Worm (Caenorhabditis elegans) whole organism, L1 larva: ENCODE data around the gene Y34B4A.7.

Source experiments
- C16A3.4 ChIP-seq: fragments of 150-350 bp; optimal IDR thresholded peaks from 2 replicates; lab custom pipeline; 2014; ENCODE audit warnings: missing biosample characterization, missing genetic modification characterization
- aha-1 ChIP-seq: fragments of 150-350 bp; optimal IDR thresholded peaks from 2 replicates; lab custom pipeline; 2014; ENCODE audit warnings: missing biosample characterization, missing genetic modification characterization
- alr-1 ChIP-seq: fragments of 200-800 bp; sonication (Bioruptor generic); optimal IDR thresholded peaks from 2 replicates; lab custom pipeline; 2018; ENCODE audit warnings: borderline replicate concordance, mild to moderate bottlenecking, missing genetic modification characterization, missing compliant biosample characterization
- ama-1 ChIP-seq: fragments of 150-350 bp; optimal IDR thresholded peaks from 2 replicates; lab custom pipeline; 2014
- blmp-1 ChIP-seq: fragments of 150-350 bp; optimal IDR thresholded peaks from 2 replicates; lab custom pipeline; 2014; ENCODE audit warnings: missing biosample characterization, missing genetic modification characterization
- ceh-63 ChIP-seq: fragments of 200-800 bp; sonication (Bioruptor generic); optimal IDR thresholded peaks from 2 replicates; lab custom pipeline; 2018; ENCODE audit warnings: mild to moderate bottlenecking, missing genetic modification characterization, missing compliant biosample characterization
- efl-3 ChIP-seq: fragments of 200-800 bp; sonication (Bioruptor generic); optimal IDR thresholded peaks from 2 replicates; lab custom pipeline; 2018; ENCODE audit warnings: mild to moderate bottlenecking, missing genetic modification characterization, missing compliant biosample characterization
- egl-13 ChIP-seq: sonication (generic microtip); optimal IDR thresholded peaks from 2 replicates; lab custom pipeline; 2016; ENCODE audit warnings: missing genotype, missing genetic modification reagents, missing genetic modification characterization, missing compliant biosample characterization
- elt-2 ChIP-seq: sonication (generic microtip); optimal IDR thresholded peaks from 2 replicates; lab custom pipeline; 2016; ENCODE audit warnings: missing genetic modification characterization, mild to moderate bottlenecking, inconsistent platforms, missing compliant biosample characterization, missing genetic modification reagents
- elt-3 ChIP-seq, 6 experiments: fragments of 150-350 bp in 1 of 6; sonication (generic microtip); optimal IDR thresholded peaks; 2 replicates each; lab custom pipeline; 2017 to 2018; ENCODE audit warnings: missing biosample characterization in 6 of 6, missing genetic modification characterization in 6 of 6, inconsistent platforms in 1 of 6
- ets-5 ChIP-seq: fragments of 200-800 bp; sonication (Bioruptor generic); IDR thresholded peaks from 2 replicates; pipeline ENCODE4 v1.3.6; 2022; ENCODE audit warnings: missing genetic modification characterization, missing compliant biosample characterization
- fkh-10 ChIP-seq: sonication (generic microtip); optimal IDR thresholded peaks from 2 replicates; lab custom pipeline; 2017; ENCODE audit warnings: missing biosample characterization, missing genetic modification reagents, missing genetic modification characterization
- fos-1 ChIP-seq: fragments of 150-350 bp; optimal IDR thresholded peaks from 2 replicates; lab custom pipeline; 2014; ENCODE audit warnings: missing biosample characterization, missing genetic modification characterization
- grh-1 ChIP-seq: fragments of 200-800 bp; sonication (Bioruptor generic); IDR thresholded peaks from 2 replicates; pipeline ENCODE4 v1.3.6; 2022; ENCODE audit warnings: missing genetic modification reagents, missing genetic modification characterization, missing compliant biosample characterization
- hlh-4 ChIP-seq: sonication (generic microtip); optimal IDR thresholded peaks from 2 replicates; lab custom pipeline; 2016; ENCODE audit warnings: mild to moderate bottlenecking, missing genetic modification characterization, missing compliant biosample characterization
- hpl-2 ChIP-seq: fragments of 150-350 bp; optimal IDR thresholded peaks from 2 replicates; lab custom pipeline; 2014; ENCODE audit warnings: missing biosample characterization, missing genetic modification reagents, missing genetic modification characterization
- irx-1 ChIP-seq: sonication (generic microtip); optimal IDR thresholded peaks from 2 replicates; lab custom pipeline; 2016; ENCODE audit warnings: missing genetic modification characterization, missing compliant biosample characterization
- jun-1 ChIP-seq: fragments of 150-350 bp; optimal IDR thresholded peaks from 2 replicates; lab custom pipeline; 2014; ENCODE audit warnings: missing biosample characterization, missing genetic modification reagents, missing genetic modification characterization
- lin-14 ChIP-seq: fragments of 200-800 bp; sonication (Bioruptor generic); optimal IDR thresholded peaks from 2 replicates; lab custom pipeline; 2018; ENCODE audit warnings: mild to moderate bottlenecking, missing genetic modification characterization, moderate library complexity, missing compliant biosample characterization
- lin-35 ChIP-seq, 2 experiments: fragments of 150-350 bp; optimal IDR thresholded peaks; 2 replicates each; lab custom pipeline; 2014; ENCODE audit warnings: missing biosample characterization in 2 of 2, missing genetic modification characterization in 2 of 2, missing genetic modification reagents in 2 of 2
- lin-39 ChIP-seq: fragments of 150-350 bp; optimal IDR thresholded peaks from 2 replicates; lab custom pipeline; 2014; ENCODE audit warnings: missing biosample characterization, missing genetic modification reagents, missing genetic modification characterization
- lsy-2 ChIP-seq, 2 experiments: fragments of 150-350 bp; optimal IDR thresholded peaks; 2 replicates each; lab custom pipeline; 2014; ENCODE audit warnings: missing biosample characterization in 2 of 2, missing genetic modification characterization in 2 of 2
- mep-1 ChIP-seq: fragments of 150-350 bp; optimal IDR thresholded peaks from 2 replicates; lab custom pipeline; 2014; ENCODE audit warnings: missing biosample characterization, missing genetic modification characterization
- nhr-12 ChIP-seq: sonication (generic microtip); optimal IDR thresholded peaks from 2 replicates; lab custom pipeline; 2017; ENCODE audit warnings: missing biosample characterization, missing genetic modification characterization
- nhr-19 ChIP-seq: fragments of 200-800 bp; sonication (Bioruptor generic); conservative IDR thresholded peaks from 2 replicates; pipeline ENCODE4 v1.3.6; 2022; ENCODE audit warnings: missing genetic modification characterization, missing compliant biosample characterization
- nhr-20 ChIP-seq: sonication (generic microtip); optimal IDR thresholded peaks from 2 replicates; lab custom pipeline; 2016; ENCODE audit warnings: mild to moderate bottlenecking, missing genetic modification characterization, missing compliant biosample characterization
- nhr-237 ChIP-seq: fragments of 150-350 bp; optimal IDR thresholded peaks from 2 replicates; lab custom pipeline; 2014; ENCODE audit warnings: missing biosample characterization, missing genetic modification characterization
- nhr-47 ChIP-seq: sonication (generic microtip); optimal IDR thresholded peaks from 2 replicates; lab custom pipeline; 2016; ENCODE audit warnings: mild to moderate bottlenecking, missing genetic modification characterization, moderate library complexity, missing compliant biosample characterization
- nhr-71 ChIP-seq: sonication (generic microtip); optimal IDR thresholded peaks from 2 replicates; lab custom pipeline; 2016; ENCODE audit warnings: mild to moderate bottlenecking, missing genetic modification characterization, moderate library complexity, missing compliant biosample characterization
- nhr-84 ChIP-seq: sonication (generic microtip); optimal IDR thresholded peaks from 2 replicates; lab custom pipeline; 2017; ENCODE audit warnings: missing biosample characterization, missing genetic modification characterization
- nhr-85 ChIP-seq: sonication (generic microtip); peaks from one replicate; lab custom pipeline; 2016; ENCODE audit warnings: missing genetic modification characterization, inconsistent platforms, missing compliant biosample characterization
- nhr-90 ChIP-seq: sonication (generic microtip); optimal IDR thresholded peaks from 2 replicates; lab custom pipeline; 2016; ENCODE audit warnings: mild to moderate bottlenecking, missing genetic modification characterization, missing compliant biosample characterization; ENCODE audit not compliant: poor library complexity
- pag-3 ChIP-seq: sonication (generic microtip); optimal IDR thresholded peaks from 2 replicates; lab custom pipeline; 2017; ENCODE audit warnings: missing genetic modification characterization, mild to moderate bottlenecking, missing compliant biosample characterization, antibody characterized with exemption, borderline replicate concordance; ENCODE audit not compliant: insufficient read depth
- snpc-4 ChIP-seq: fragments of 150-350 bp; optimal IDR thresholded peaks from 2 replicates; lab custom pipeline; 2014; ENCODE audit warnings: missing biosample characterization, missing genetic modification characterization
- snu-23 ChIP-seq: sonication (generic microtip); optimal IDR thresholded peaks from 2 replicates; lab custom pipeline; 2016; ENCODE audit warnings: missing genetic modification characterization, missing compliant biosample characterization
- tbx-2 ChIP-seq: sonication (generic microtip); optimal IDR thresholded peaks from 2 replicates; lab custom pipeline; 2016; ENCODE audit warnings: missing genetic modification characterization, missing compliant biosample characterization
- tlp-1 ChIP-seq: fragments of 150-350 bp; optimal IDR thresholded peaks from 2 replicates; lab custom pipeline; 2014; ENCODE audit warnings: missing biosample characterization, missing genetic modification characterization
- unc-130 ChIP-seq: fragments of 150-350 bp; optimal IDR thresholded peaks from 2 replicates; lab custom pipeline; 2017; ENCODE audit warnings: missing biosample characterization, missing genetic modification characterization, inconsistent platforms
- unc-98 ChIP-seq: fragments of 200-800 bp; sonication (Bioruptor generic); IDR thresholded peaks from 2 replicates; pipeline ENCODE4 v1.3.6; 2022; ENCODE audit warnings: missing genetic modification characterization, missing compliant biosample characterization
- vab-15 ChIP-seq: sonication (generic microtip); optimal IDR thresholded peaks from 2 replicates; lab custom pipeline; 2017; ENCODE audit warnings: missing genotype, mild to moderate bottlenecking, missing genetic modification characterization, missing compliant biosample characterization
- xbp-1 ChIP-seq: sonication (generic microtip); optimal IDR thresholded peaks from 2 replicates; lab custom pipeline; 2016; ENCODE audit warnings: missing genetic modification characterization, missing compliant biosample characterization
- zag-1 ChIP-seq: fragments of 150-350 bp; optimal IDR thresholded peaks from 2 replicates; lab custom pipeline; 2014; ENCODE audit warnings: missing biosample characterization, missing genetic modification characterization
- ztf-11 ChIP-seq, 2 experiments: sonication (generic microtip); optimal IDR thresholded peaks; 2 replicates each; lab custom pipeline; 2016 to 2017; ENCODE audit warnings: missing genetic modification characterization in 2 of 2, missing biosample characterization in 1 of 2, missing compliant biosample characterization in 1 of 2
- ztf-4 ChIP-seq: fragments of 150-350 bp; optimal IDR thresholded peaks from 2 replicates; lab custom pipeline; 2014; ENCODE audit warnings: missing biosample characterization, missing genetic modification characterization

The Y34B4A.7 gene

DNA sequence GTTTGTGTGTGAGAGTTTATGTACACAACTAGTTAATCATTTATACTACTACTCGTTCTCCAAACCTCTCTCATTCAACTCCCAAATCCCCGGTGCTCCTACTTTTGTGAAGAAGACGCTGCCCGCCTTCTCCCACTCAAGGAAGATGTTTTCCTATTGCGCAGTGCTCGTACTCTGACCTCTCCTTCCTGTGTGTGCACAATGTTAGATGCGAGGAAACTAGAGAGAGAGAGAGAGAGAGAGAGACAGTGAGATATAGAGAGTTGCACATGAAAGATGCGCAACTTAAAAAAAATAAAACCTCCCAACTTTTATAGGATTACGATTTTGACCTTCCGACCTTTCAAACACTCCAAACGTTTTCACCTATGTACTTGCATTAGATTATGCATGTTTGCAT is 33.6 kb upstream of the Y34B4A.7 start (continued):
- TF ChIP-seq nhr-19 (GFP tag; lab: Robert Waterston, UW) (peak; percentile 36), ama-1 (lab: Kevin White, UChicago) (no peak), nhr-237 (tag; lab: Kevin White, UChicago) (no peak), C16A3.4 (tag; lab: Kevin White, UChicago) (no peak), aha-1 (tag; lab: Kevin White, UChicago) (no peak), nhr-85 (tag; lab: Kevin White, UChicago) (no peak), xbp-1 (no peak), nhr-90 (no peak), nhr-20 (tag; lab: Kevin White, UChicago) (no peak), fos-1 (tag; lab: Kevin White, UChicago) (no peak), fkh-10 (GFP tag; lab: Kevin White, UChicago) (peak; percentile 80), elt-3 (tag; optimal IDR thresholded peaks at IDR 0.05; lab: Kevin White, UChicago) (no peak), nhr-12 (tag; lab: Kevin White, UChicago) (no peak)

- no peak for TF ChIP-seq lsy-2 (tag; optimal IDR thresholded peaks at IDR 0.05; lab: Kevin White, UChicago)
- peak in 1 of 2 experiments; percentile 29 for TF ChIP-seq lin-35 (GFP tag; optimal IDR thresholded peaks at IDR 0.05; lab: Kevin White, UChicago)
- TF ChIP-seq unc-130 (tag; lab: Kevin White, UChicago): no peak
- TF ChIP-seq nhr-90: peak; percentile 9
- no peak for TF ChIP-seq jun-1 (tag; lab: Kevin White, UChicago)
- TF ChIP-seq nhr-20 (tag; lab: Kevin White, UChicago): peak; percentile 25
- peak; percentile 57 for TF ChIP-seq blmp-1 (tag; lab: Kevin White, UChicago)
- no peak for TF ChIP-seq tbx-2
- no peak for TF ChIP-seq hpl-2 (GFP tag; lab: Kevin White, UChicago)
- no peak for TF ChIP-seq nhr-84 (tag; lab: Kevin White, UChicago)
- no peak for TF ChIP-seq pag-3 (tag; lab: Kevin White, UChicago)
- TF ChIP-seq unc-98 (GFP tag; lab: Robert Waterston, UW): no peak
- TF ChIP-seq nhr-71 (tag; lab: Kevin White, UChicago): no peak
- TF ChIP-seq nhr-19 (GFP tag; lab: Robert Waterston, UW): peak; percentile 21; the same call in 1 of the 2 replicates
- TF ChIP-seq nhr-85 (tag; lab: Kevin White, UChicago): peak; percentile 77
- no peak for TF ChIP-seq snpc-4 (tag; lab: Kevin White, UChicago)
These were observed 33.0 kb upstream of the Y34B4A.7 start for ce11 chrX:5210927-5211655.

- no peak for TF ChIP-seq nhr-47 (tag; lab: Kevin White, UChicago)
- peak; percentile 39 for TF ChIP-seq nhr-20 (tag; lab: Kevin White, UChicago)
- peak in 1 of 6 experiments; percentile 35 for TF ChIP-seq elt-3 (tag; optimal IDR thresholded peaks at IDR 0.05; lab: Kevin White, UChicago)
- TF ChIP-seq lin-14 (GFP tag; lab: Kevin White, UChicago): peak; percentile 29
- TF ChIP-seq ets-5: no peak
- no peak for TF ChIP-seq lin-39 (tag; lab: Kevin White, UChicago)
- peak; percentile 39 for TF ChIP-seq blmp-1 (tag; lab: Kevin White, UChicago)
- TF ChIP-seq snu-23 (GFP tag; lab: Kevin White, UChicago): peak; percentile 18
- TF ChIP-seq nhr-71 (tag; lab: Kevin White, UChicago): no peak
- TF ChIP-seq, all 84 proteins: peak for 5
These were observed 31.1 kb upstream of the Y34B4A.7 start for ce11 chrX:5213032-5213431.

- no peak for TF ChIP-seq egl-13 (tag; lab: Kevin White, UChicago)
- TF ChIP-seq tlp-1 (tag; lab: Kevin White, UChicago): no peak
- TF ChIP-seq alr-1 (tag; lab: Kevin White, UChicago): no peak
- TF ChIP-seq elt-2 (tag; lab: Kevin White, UChicago): peak; percentile 96
- peak; percentile 65 for TF ChIP-seq nhr-85 (tag; lab: Kevin White, UChicago)
- peak; percentile 43 for TF ChIP-seq lin-14 (GFP tag; lab: Kevin White, UChicago)
- no peak for TF ChIP-seq grh-1 (GFP tag; lab: Robert Waterston, UW)
- TF ChIP-seq hlh-4: no peak
- TF ChIP-seq ama-1 (lab: Kevin White, UChicago): no peak
- no peak for TF ChIP-seq ztf-11 (tag; optimal IDR thresholded peaks at IDR 0.05; lab: Kevin White, UChicago)
- TF ChIP-seq mep-1 (tag; lab: Kevin White, UChicago): peak; percentile 26
- TF ChIP-seq ceh-63 (GFP tag; lab: Kevin White, UChicago): no peak
- no peak for TF ChIP-seq irx-1 (tag; lab: Kevin White, UChicago)
- no peak for TF ChIP-seq ztf-4 (tag; lab: Kevin White, UChicago)
- no peak for TF ChIP-seq efl-3
- peak in 3 of 6 experiments; percentile 13 to 57 (median 53) for TF ChIP-seq elt-3 (tag; optimal IDR thresholded peaks at IDR 0.05; lab: Kevin White, UChicago)
- no peak for TF ChIP-seq aha-1 (tag; lab: Kevin White, UChicago)
- no peak for TF ChIP-seq nhr-84 (tag; lab: Kevin White, UChicago)
- TF ChIP-seq snpc-4 (tag; lab: Kevin White, UChicago): no peak
- TF ChIP-seq unc-130 (tag; lab: Kevin White, UChicago): no peak
- TF ChIP-seq tbx-2: peak; percentile 1
- TF ChIP-seq vab-15 (tag; lab: Kevin White, UChicago): no peak
- TF ChIP-seq fkh-10 (GFP tag; lab: Kevin White, UChicago): no peak
- TF ChIP-seq zag-1 (tag; lab: Kevin White, UChicago): no peak
These were observed 30.6 kb upstream of the Y34B4A.7 start for ce11 chrX:5213565-5213964.
